Fruit fly (Drosophila melanogaster) whole organism, prepupa: ENCODE data around the gene CG32847.
A peak's percentile ranks its signal among the peaks of the same experiment; 100 is the strongest.

Source experiments
- Blimp-1 ChIP-seq: fragments of 200-800 bp; sonication (Bioruptor generic); optimal IDR thresholded peaks from 3 replicates; lab custom pipeline; 2017; ENCODE audit warnings: missing biosample characterization, missing genetic modification characterization, mild to moderate bottlenecking, moderate library complexity, missing genetic modification reagents
- CG11294 ChIP-seq: fragments of 200-800 bp; sonication (Bioruptor generic); IDR thresholded peaks from 2 replicates; pipeline ENCODE4 v1.3.6; 2022; ENCODE audit warnings: missing biosample characterization, missing genetic modification characterization
- CG11762 ChIP-seq: fragments of 200-800 bp; sonication (Bioruptor generic); optimal IDR thresholded peaks from 3 replicates; lab custom pipeline; 2016; ENCODE audit warnings: missing biosample characterization, missing genetic modification characterization; ENCODE audit not compliant: insufficient read depth
- CG11902 ChIP-seq: fragments of 200-800 bp; sonication (Bioruptor generic); optimal IDR thresholded peaks from 3 replicates; lab custom pipeline; 2016; ENCODE audit warnings: missing biosample characterization, missing genetic modification characterization
- CG15336 ChIP-seq: fragments of 200-800 bp; sonication (Bioruptor generic); IDR thresholded peaks from 2 replicates; pipeline ENCODE4 v1.3.6; 2022; ENCODE audit warnings: missing biosample characterization, missing genetic modification characterization
- CG16779 ChIP-seq: fragments of 200-800 bp; sonication (Bioruptor generic); optimal IDR thresholded peaks from 3 replicates; lab custom pipeline; 2017; ENCODE audit warnings: missing biosample characterization, mild to moderate bottlenecking, missing genetic modification characterization
- CG3032 ChIP-seq: fragments of 200-800 bp; optimal IDR thresholded peaks from 2 replicates; lab custom pipeline; 2019; ENCODE audit warnings: missing biosample characterization, mild to moderate bottlenecking, missing genetic modification characterization, moderate library complexity
- CG32006 ChIP-seq: fragments of 200-800 bp; sonication (Bioruptor generic); optimal IDR thresholded peaks from 3 replicates; lab custom pipeline; 2017; ENCODE audit warnings: missing biosample characterization, mild to moderate bottlenecking, missing genetic modification characterization
- CG3919 ChIP-seq: fragments of 200-800 bp; sonication (Bioruptor generic); optimal IDR thresholded peaks from 3 replicates; lab custom pipeline; 2016; ENCODE audit warnings: missing biosample characterization, missing genetic modification characterization
- CG4318 ChIP-seq: fragments of 200-800 bp; sonication (Bioruptor generic); optimal IDR thresholded peaks from 3 replicates; lab custom pipeline; 2017; ENCODE audit warnings: missing biosample characterization, mild to moderate bottlenecking, missing genetic modification characterization
- CG6163 ChIP-seq: fragments of 200-800 bp; sonication (Bioruptor generic); IDR thresholded peaks from 3 replicates; pipeline ENCODE4 v1.3.6; 2022; ENCODE audit warnings: missing biosample characterization, missing genetic modification characterization
- CG6276 ChIP-seq: fragments of 200-800 bp; sonication (Bioruptor generic); optimal IDR thresholded peaks from 2 replicates; lab custom pipeline; 2017; ENCODE audit warnings: missing biosample characterization, mild to moderate bottlenecking, missing genetic modification characterization
- CG6808 ChIP-seq: fragments of 200-800 bp; sonication (Bioruptor generic); optimal IDR thresholded peaks from 3 replicates; lab custom pipeline; 2017; ENCODE audit warnings: missing biosample characterization, missing genetic modification characterization, mild to moderate bottlenecking, moderate library complexity, missing genetic modification reagents
- CG6854 ChIP-seq: fragments of 200-800 bp; sonication (Bioruptor generic); optimal IDR thresholded peaks from 2 replicates; lab custom pipeline; 2017; ENCODE audit warnings: missing biosample characterization, mild to moderate bottlenecking, missing genetic modification characterization
- CG8119 ChIP-seq: fragments of 200-800 bp; sonication (Bioruptor generic); IDR thresholded peaks from 3 replicates; pipeline ENCODE4 v1.3.6; 2022; ENCODE audit warnings: missing biosample characterization, missing genetic modification characterization
- CG9139 ChIP-seq: fragments of 200-800 bp; sonication (Bioruptor generic); optimal IDR thresholded peaks from 3 replicates; lab custom pipeline; 2017; ENCODE audit warnings: missing biosample characterization, mild to moderate bottlenecking, missing genetic modification characterization
- Ets96B ChIP-seq: fragments of 200-800 bp; optimal IDR thresholded peaks from 2 replicates; lab custom pipeline; 2019; ENCODE audit warnings: missing biosample characterization, mild to moderate bottlenecking, missing genetic modification characterization, moderate library complexity
- Gug ChIP-seq: fragments of 200-800 bp; sonication (Bioruptor generic); IDR thresholded peaks from 2 replicates; pipeline ENCODE4 v1.3.6; 2022; ENCODE audit warnings: missing biosample characterization, missing genetic modification characterization
- Lpt ChIP-seq: fragments of 200-800 bp; sonication (Bioruptor generic); optimal IDR thresholded peaks from 3 replicates; lab custom pipeline; 2016; ENCODE audit warnings: missing biosample characterization, missing genetic modification characterization
- Met ChIP-seq: fragments of 200-800 bp; sonication (Bioruptor generic); optimal IDR thresholded peaks from 3 replicates; lab custom pipeline; 2016; ENCODE audit warnings: missing biosample characterization, missing genetic modification characterization
- OdsH ChIP-seq: fragments of 200-800 bp; sonication (Bioruptor generic); optimal IDR thresholded peaks from 3 replicates; lab custom pipeline; 2016; ENCODE audit warnings: missing biosample characterization, missing genetic modification characterization
- Smox ChIP-seq: fragments of 200-800 bp; sonication (Bioruptor generic); optimal IDR thresholded peaks from 3 replicates; lab custom pipeline; 2016; ENCODE audit warnings: missing biosample characterization, missing genetic modification characterization
- Sox15 ChIP-seq: fragments of 200-800 bp; sonication (Bioruptor generic); optimal IDR thresholded peaks from 3 replicates; lab custom pipeline; 2016; ENCODE audit warnings: missing biosample characterization, missing genetic modification characterization
- acj6 ChIP-seq: fragments of 200-800 bp; sonication (Bioruptor generic); optimal IDR thresholded peaks from 3 replicates; lab custom pipeline; 2016; ENCODE audit warnings: missing biosample characterization, missing genetic modification characterization
- dac ChIP-seq: fragments of 200-800 bp; sonication (Bioruptor generic); optimal IDR thresholded peaks from 2 replicates; lab custom pipeline; 2017; ENCODE audit warnings: missing biosample characterization, mild to moderate bottlenecking, missing genetic modification characterization
- dsx ChIP-seq: fragments of 200-800 bp; optimal IDR thresholded peaks from 3 replicates; lab custom pipeline; 2019; ENCODE audit warnings: missing biosample characterization, mild to moderate bottlenecking, missing genetic modification characterization, moderate library complexity; ENCODE audit not compliant: poor library complexity, severe bottlenecking
- eg ChIP-seq: fragments of 200-800 bp; sonication (Bioruptor generic); IDR thresholded peaks from 3 replicates; pipeline ENCODE4 v1.3.6; 2022; ENCODE audit warnings: missing biosample characterization, missing genetic modification characterization
- esn ChIP-seq: fragments of 200-800 bp; sonication (Bioruptor generic); optimal IDR thresholded peaks from 2 replicates; lab custom pipeline; 2016; ENCODE audit warnings: missing biosample characterization, mild to moderate bottlenecking, missing genetic modification characterization, moderate library complexity
- fd59A ChIP-seq: fragments of 200-800 bp; sonication (Bioruptor generic); optimal IDR thresholded peaks from 2 replicates; lab custom pipeline; 2017; ENCODE audit warnings: missing biosample characterization, mild to moderate bottlenecking, missing genetic modification characterization, missing genetic modification reagents
- fd85E ChIP-seq: fragments of 200-800 bp; sonication (Bioruptor generic); optimal IDR thresholded peaks from 3 replicates; lab custom pipeline; 2016; ENCODE audit warnings: missing biosample characterization, missing genetic modification characterization
- lz ChIP-seq: fragments of 200-800 bp; sonication (Bioruptor generic); optimal IDR thresholded peaks from 3 replicates; lab custom pipeline; 2016; ENCODE audit warnings: missing biosample characterization, missing genetic modification characterization
- net ChIP-seq: fragments of 200-800 bp; sonication (Bioruptor generic); optimal IDR thresholded peaks from 3 replicates; lab custom pipeline; 2016; ENCODE audit warnings: missing biosample characterization, missing genetic modification characterization
- pdm3 ChIP-seq: fragments of 200-800 bp; sonication (Bioruptor generic); optimal IDR thresholded peaks from 3 replicates; lab custom pipeline; 2016; ENCODE audit warnings: missing biosample characterization, missing genetic modification characterization
- salr ChIP-seq, 2 experiments: fragments of 200-800 bp; sonication (Bioruptor generic); optimal IDR thresholded peaks; 3 replicates each; lab custom pipeline; 2016 to 2018; ENCODE audit warnings: missing biosample characterization in 2 of 2, missing genetic modification characterization in 2 of 2, mild to moderate bottlenecking in 1 of 2
- spab ChIP-seq: fragments of 200-800 bp; sonication (Bioruptor generic); optimal IDR thresholded peaks from 2 replicates; lab custom pipeline; 2017; ENCODE audit warnings: missing biosample characterization, mild to moderate bottlenecking, missing genetic modification characterization, missing genetic modification reagents
- ss ChIP-seq, 2 experiments: fragments of 200-800 bp; sonication (Bioruptor generic); optimal IDR thresholded peaks; 2 replicates in 1 of 2; 3 replicates in 1 of 2; lab custom pipeline; 2017 to 2018; ENCODE audit warnings: mild to moderate bottlenecking in 2 of 2, missing biosample characterization in 2 of 2, missing genetic modification characterization in 2 of 2, moderate library complexity in 1 of 2
- svp ChIP-seq: fragments of 200-800 bp; sonication (Bioruptor generic); peaks from one replicate; lab custom pipeline; 2016; ENCODE audit warnings: missing biosample characterization, missing genetic modification characterization

CG32847 gene

DNA sequence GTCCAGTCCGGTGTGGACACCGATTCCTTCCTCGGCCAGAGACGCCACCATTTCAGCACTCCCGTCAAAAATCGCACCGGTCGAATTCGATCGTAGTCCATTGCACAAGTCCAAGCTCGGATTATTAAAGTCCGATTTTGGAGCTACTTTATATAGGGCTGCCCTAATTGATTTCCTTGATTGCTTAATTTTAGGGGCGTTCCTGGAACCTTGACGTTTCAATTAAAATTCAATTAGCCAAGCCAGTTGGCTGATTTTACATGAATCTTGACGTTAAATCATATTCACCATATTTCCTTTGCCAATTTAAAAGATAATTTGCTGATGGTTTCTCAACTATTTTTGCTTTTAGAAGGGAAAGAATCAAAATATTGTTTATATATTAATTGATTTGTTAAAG is 43.0 kb upstream of the CG32847 start, which contains the start of gene Or71a:
Gene Or71a, minus strand, starts transcription at position 101 of the 400 bp plus-strand sequence.
- TF ChIP-seq CG32006 (GFP tag; lab: Kevin White, UChicago) (no peak), OdsH (GFP tag; lab: Kevin White, UChicago) (no peak), acj6 (GFP tag; lab: Kevin White, UChicago) (no peak), pdm3 (GFP tag; lab: Kevin White, UChicago) (no peak), Met (no peak), dac (no peak), CG6808 (GFP tag; lab: Kevin White, UChicago) (no peak), fd59A (no peak), CG15336 (no peak), Gug (no peak), Ets96B (tag; lab: Kevin White, UChicago) (no peak), CG4318 (GFP tag; lab: Kevin White, UChicago) (no peak), Sox15 (GFP tag; lab: Kevin White, UChicago) (no peak)

DNA sequence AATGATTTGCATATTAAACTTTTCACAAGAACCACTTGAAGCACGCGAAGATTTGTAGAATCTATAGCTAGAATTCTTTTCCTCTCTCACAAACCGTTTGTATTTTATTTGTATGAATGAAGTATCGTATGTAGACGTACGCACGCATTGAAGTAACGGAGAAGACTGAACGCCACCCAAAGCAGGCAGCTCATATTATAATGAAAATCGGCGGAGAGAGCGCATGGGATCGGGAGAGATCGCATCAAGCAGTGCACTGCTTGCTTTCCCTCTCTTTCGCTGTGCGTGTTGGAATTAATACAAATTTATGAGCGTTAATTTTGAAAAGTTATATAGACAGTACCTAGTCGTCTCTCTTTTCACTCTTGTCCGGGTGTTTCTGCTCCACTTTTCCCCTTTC is 42.1 kb upstream of the CG32847 start:
- TF ChIP-seq CG6163 (GFP tag; lab: Robert Waterston, UW) (0 out of 3 replicates have a peak, but pooled peaks have one; percentile 20), CG3032 (tag; lab: Kevin White, UChicago) (no peak), CG3919 (peak; percentile 12)

DNA sequence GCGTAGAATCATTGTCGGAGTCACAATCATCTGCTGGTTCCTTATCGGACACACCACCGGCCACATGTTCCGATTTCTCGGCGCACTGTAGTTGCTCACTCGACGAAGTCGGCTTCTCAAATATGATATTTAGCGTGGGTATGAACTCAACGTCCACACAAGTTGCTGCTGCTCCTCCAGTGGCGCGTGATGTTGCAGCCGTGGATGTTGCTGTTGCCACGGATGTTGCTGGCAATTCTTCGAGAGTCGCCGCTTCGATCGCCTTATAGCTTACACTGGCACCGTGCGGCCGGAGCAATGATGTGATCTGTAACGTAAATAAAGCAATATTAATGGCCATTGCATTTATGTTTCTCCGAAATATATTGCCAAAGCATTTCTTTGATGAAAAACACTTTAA is 37.1 kb upstream of the CG32847 start:
- TF ChIP-seq CG4318 (GFP tag; lab: Kevin White, UChicago), result no peak
- no peak for TF ChIP-seq eg (GFP tag; lab: Robert Waterston, UW)
- TF ChIP-seq CG16779 (tag; lab: Kevin White, UChicago), result no peak
- TF ChIP-seq Smox (GFP tag; lab: Kevin White, UChicago), result no peak
- TF ChIP-seq ss (GFP tag; optimal IDR thresholded peaks at IDR 0.05; lab: Kevin White, UChicago), result no peak
- no peak for TF ChIP-seq CG3919
- no peak for TF ChIP-seq OdsH (GFP tag; lab: Kevin White, UChicago)
- TF ChIP-seq fd85E (GFP tag; lab: Kevin White, UChicago), result no peak
- no peak for TF ChIP-seq salr (GFP tag; optimal IDR thresholded peaks at IDR 0.05; lab: Kevin White, UChicago)
- TF ChIP-seq esn, result no peak
- no peak for TF ChIP-seq CG6854 (GFP tag; lab: Kevin White, UChicago)
- no peak for TF ChIP-seq CG9139
- no peak for TF ChIP-seq CG11294
- TF ChIP-seq spab (GFP tag; lab: Kevin White, UChicago), result no peak
- no peak for TF ChIP-seq CG11762 (GFP tag; lab: Kevin White, UChicago)
- no peak for TF ChIP-seq lz (GFP tag; lab: Kevin White, UChicago)

DNA sequence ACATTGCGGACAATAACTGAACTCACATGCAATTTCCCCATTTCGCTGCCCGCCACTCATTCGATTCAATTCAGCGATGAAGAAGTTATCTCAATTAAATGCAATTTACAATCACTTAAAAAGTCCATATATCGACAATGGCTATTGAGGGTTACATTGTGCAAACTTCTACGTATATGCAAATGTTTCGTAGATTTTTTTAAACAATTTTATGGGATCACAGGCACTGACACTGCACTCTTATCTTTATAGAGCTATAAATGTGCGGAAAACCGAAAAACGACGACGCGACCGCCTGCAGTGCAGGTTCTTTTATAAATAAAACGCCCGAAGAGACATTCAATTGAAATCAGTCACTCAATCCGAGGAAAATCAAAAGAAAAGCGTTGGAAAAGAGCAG is 33.1 kb upstream of the CG32847 start:
- TF ChIP-seq svp (GFP tag; lab: Kevin White, UChicago) (peak; percentile 95), CG6276 (GFP tag; lab: Kevin White, UChicago) (peak; percentile 5), CG15336 (peak; percentile 17; the same call in 1 of the 2 replicates), Ets96B (tag; lab: Kevin White, UChicago) (no peak)

DNA sequence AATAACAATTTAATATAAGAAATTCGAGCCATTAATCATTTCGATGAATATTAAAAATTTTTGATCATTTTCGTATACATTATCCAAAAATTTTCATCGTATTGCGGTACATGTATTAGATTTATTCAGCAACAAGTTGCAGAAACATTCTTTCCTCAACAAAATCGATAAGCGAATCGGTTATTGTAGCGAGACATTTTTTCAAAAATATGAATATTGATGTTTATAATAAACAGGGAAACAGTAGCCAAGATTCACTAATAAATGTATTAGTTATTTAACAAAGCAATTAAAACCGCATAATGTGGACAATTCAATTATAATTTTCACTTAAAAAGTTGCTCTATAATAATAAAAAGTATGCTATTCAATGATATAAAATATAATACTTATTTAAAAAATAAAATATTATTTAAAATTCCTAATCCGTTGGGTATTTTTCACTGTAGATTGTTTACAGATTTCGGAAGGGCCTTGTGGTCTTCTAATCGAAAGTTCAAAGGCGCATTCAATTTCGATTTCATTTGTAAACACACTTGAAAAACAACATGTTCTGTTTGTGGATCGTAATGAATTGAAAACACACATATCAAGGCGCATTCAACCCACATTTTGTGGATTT is 32.2 kb upstream of the CG32847 start:
- no peak for TF ChIP-seq dsx (GFP tag; lab: Kevin White, UChicago)
- TF ChIP-seq Blimp-1 (GFP tag; lab: Kevin White, UChicago), result no peak
- TF ChIP-seq pdm3 (GFP tag; lab: Kevin White, UChicago), result no peak
- TF ChIP-seq ss (GFP tag; optimal IDR thresholded peaks at IDR 0.05; lab: Kevin White, UChicago), result no peak
- no peak for TF ChIP-seq Lpt
- TF ChIP-seq CG11902 (GFP tag; lab: Kevin White, UChicago), result no peak
- TF ChIP-seq net (GFP tag; lab: Kevin White, UChicago), result no peak
- TF ChIP-seq fd59A, result no peak
- TF ChIP-seq CG8119 (GFP tag; lab: Robert Waterston, UW), result no peak
- TF ChIP-seq lz (GFP tag; lab: Kevin White, UChicago), result no peak
- TF ChIP-seq dac, result no peak
- TF ChIP-seq, all 60 proteins: peak for 0
